Fruit fly (Drosophila melanogaster): Measurements from ENCODE around the gene Alms1b.

Alms1b gene

DNA sequence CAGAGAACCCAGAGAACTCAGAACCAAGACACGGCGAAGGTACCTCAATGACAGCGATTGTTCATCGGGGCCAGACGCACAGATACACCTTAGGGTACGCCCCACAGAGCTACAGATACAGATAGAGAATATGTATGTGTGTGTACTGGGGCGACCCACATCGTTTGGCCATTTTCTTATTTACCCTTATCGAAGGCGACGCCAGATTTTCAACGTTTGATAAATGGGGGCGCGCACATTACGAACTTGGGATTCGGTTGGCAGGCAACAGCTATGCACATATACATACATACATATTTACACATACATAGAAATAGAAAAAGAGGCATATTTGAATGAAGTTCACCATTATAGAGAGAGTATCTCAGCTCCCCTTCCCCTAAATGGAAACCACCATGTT is 24.3 kb downstream of the Alms1b start (continued):
- TF ChIP-seq Fer2 (tag; optimal IDR thresholded peaks at IDR 0.05) (no peak), Chrac-16 (GFP tag; optimal IDR thresholded peaks at IDR 0.05) (no peak), ranshi (GFP tag; IDR thresholded peaks at IDR 0.05) (no peak), CG2202 (tag; optimal IDR thresholded peaks at IDR 0.05) (no peak), lab (GFP tag; optimal IDR thresholded peaks at IDR 0.05) (peak; percentile 9), CG18262 (tag; optimal IDR thresholded peaks at IDR 0.05) (no peak), Mad (GFP tag; optimal IDR thresholded peaks at IDR 0.05) (no peak)

DNA sequence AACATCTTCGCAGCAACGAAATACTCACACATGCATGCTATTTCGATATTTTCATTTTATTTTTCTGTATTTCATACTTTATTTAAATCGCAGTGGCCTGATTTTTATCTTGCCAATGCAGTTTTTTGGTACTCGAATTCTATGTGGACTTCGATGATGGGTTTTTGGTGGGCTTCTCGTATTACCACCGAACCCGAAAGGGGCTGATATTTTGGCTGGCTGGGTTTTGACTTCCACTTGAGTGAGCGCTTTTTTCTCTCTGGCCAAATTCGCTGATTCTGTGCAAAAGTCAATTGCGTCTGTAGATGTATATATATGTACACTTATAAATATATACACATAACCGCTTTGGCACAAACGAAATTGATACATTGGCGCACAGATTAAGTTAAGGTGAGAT is 25.4 kb downstream of the Alms1b start:
- no peak for TF ChIP-seq CG32532 (GFP tag; IDR thresholded peaks at IDR 0.05)
- no peak for TF ChIP-seq br (optimal IDR thresholded peaks at IDR 0.05)
- TF ChIP-seq sens (GFP tag): peak; percentile 9

DNA sequence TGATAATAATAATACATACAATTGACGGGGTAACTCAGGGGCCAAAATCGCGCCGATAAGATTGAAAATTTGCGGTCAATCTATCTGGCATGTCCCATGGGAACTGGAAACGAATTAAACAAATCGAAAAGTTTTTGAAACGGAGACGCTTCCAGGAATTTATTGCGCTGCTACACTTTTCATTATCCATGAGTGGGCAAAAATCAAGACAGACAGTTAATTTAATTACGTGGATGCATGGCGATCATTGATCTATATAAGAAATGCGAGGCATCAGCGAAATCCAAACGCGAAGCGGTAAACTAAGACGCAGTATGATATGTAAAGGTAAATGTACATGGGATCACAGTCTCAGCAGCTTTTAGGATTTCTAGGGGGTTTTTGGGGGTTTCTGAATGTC is 26.2 kb downstream of the Alms1b start:
- TF ChIP-seq ken (GFP tag; IDR thresholded peaks at IDR 0.05) (no peak), da (GFP tag; optimal IDR thresholded peaks at IDR 0.05) (no peak), CG1792 (GFP tag; optimal IDR thresholded peaks at IDR 0.05) (no peak), sisA (GFP tag; IDR thresholded peaks at IDR 0.05) (no peak), Poxn (GFP tag; IDR thresholded peaks at IDR 0.05) (no peak), psq (GFP tag; optimal IDR thresholded peaks at IDR 0.05) (no peak), ftz-f1 (GFP tag; optimal IDR thresholded peaks at IDR 0.05) (no peak), CG33213 (GFP tag; optimal IDR thresholded peaks at IDR 0.05) (no peak), CG9932 (GFP tag; IDR thresholded peaks at IDR 0.05) (no peak), CG13424 (tag; optimal IDR thresholded peaks at IDR 0.05) (no peak), Hand (GFP tag; optimal IDR thresholded peaks at IDR 0.05) (no peak), tx (GFP tag; optimal IDR thresholded peaks at IDR 0.05) (no peak), ERR (GFP tag; optimal IDR thresholded peaks at IDR 0.05) (no peak), Bgb (GFP tag; IDR thresholded peaks at IDR 0.05; ENCODE audit: partially characterized antibody) (no peak), tup (GFP tag; optimal IDR thresholded peaks at IDR 0.05) (no peak), CG11504 (tag; optimal IDR thresholded peaks at IDR 0.05) (no peak), ase (GFP tag; IDR thresholded peaks at IDR 0.05) (no peak), crp (GFP tag; optimal IDR thresholded peaks at IDR 0.05) (no peak), CG13123 (GFP tag; optimal IDR thresholded peaks at IDR 0.05) (no peak)

DNA sequence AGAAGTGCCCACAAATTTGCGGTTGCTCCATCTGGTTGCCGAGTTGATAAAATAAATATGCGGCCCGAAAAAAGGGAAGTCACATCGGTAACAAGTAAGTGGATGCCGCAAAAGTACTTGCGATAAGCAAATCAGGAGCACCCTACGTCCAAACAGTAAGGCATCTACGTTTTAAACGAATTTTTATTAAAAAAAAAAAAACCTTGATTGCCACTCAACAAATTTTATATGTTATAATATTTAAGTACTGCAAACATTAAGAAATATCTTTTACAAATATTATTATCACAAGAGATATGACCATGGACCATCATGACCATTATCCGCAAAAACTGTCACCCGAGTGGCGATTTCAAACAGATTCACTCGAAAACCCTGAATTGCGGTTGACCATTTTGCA is 26.6 kb downstream of the Alms1b start:
- TF ChIP-seq twi (tag; optimal IDR thresholded peaks at IDR 0.05): no peak
- TF ChIP-seq CG10274 (GFP tag; optimal IDR thresholded peaks at IDR 0.05): peak; percentile 76

DNA sequence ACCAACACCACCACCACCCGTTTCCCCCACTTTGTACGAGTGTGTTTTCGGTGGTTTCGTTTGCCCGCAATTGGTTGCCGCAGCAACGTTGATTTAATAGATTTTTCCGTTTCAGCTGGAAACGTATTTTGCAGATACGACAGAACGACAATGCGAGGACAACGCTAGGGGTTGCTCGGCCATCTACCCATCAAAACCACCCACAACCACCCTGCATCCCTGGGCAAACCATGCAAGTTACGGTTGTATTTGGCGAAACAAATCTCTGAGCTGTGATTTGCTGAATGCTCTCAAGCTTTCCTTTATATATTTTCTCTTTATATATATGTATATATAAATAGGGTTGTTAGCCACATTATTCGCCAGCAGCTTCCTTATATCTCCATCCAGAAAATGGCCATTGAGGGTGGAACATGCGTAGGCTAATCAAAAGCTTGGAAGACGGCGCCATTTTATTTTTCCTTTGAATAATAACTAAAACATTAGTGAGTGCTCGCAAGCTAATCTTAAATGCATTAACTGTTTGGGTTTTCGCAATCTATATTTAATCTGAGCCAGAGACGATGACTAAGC is 30.8 kb downstream of the Alms1b start:
- TF ChIP-seq Nf-YB (GFP tag; optimal IDR thresholded peaks at IDR 0.05) (peak; percentile 95), stwl (tag; optimal IDR thresholded peaks at IDR 0.05) (no peak), Nf-YC (tag; optimal IDR thresholded peaks at IDR 0.05) (peak; percentile 94), seq (GFP tag; IDR thresholded peaks at IDR 0.05) (peak; percentile 56; the same call in 1 of the 2 replicates), gsb-n (tag; optimal IDR thresholded peaks at IDR 0.05) (peak; percentile 8)
